Fruit fly (Drosophila melanogaster): ENCODE data around the gene fid.

fid gene

dm6 chr3R:25982734-25983133 lies 12.9 kb downstream of the fid start, which contains the start of gene Nf1 (continued):
- no peak for TF ChIP-seq CG3065 (GFP tag; optimal IDR thresholded peaks at IDR 0.05)
- TF ChIP-seq CG10209 (GFP tag; optimal IDR thresholded peaks at IDR 0.05), result no peak
- no peak for TF ChIP-seq eve (GFP tag; optimal IDR thresholded peaks at IDR 0.05)
- no peak for TF ChIP-seq CG3407 (GFP tag; optimal IDR thresholded peaks at IDR 0.05)
- TF ChIP-seq Xbp1 (GFP tag; optimal IDR thresholded peaks at IDR 0.05), result peak; percentile 17
- TF ChIP-seq CG8765 (GFP tag; IDR thresholded peaks at IDR 0.05), result no peak
- TF ChIP-seq CG16815 (GFP tag; optimal IDR thresholded peaks at IDR 0.05), result no peak
- TF ChIP-seq Awh (GFP tag; IDR thresholded peaks at IDR 0.05), result no peak
- TF ChIP-seq CG9932 (GFP tag; IDR thresholded peaks at IDR 0.05), result peak; percentile 46; the same call in 1 of the 2 replicates
- TF ChIP-seq ssp (GFP tag; IDR thresholded peaks at IDR 0.05), result no peak
- no peak for TF ChIP-seq CG14050 (GFP tag; IDR thresholded peaks at IDR 0.05)
- no peak for TF ChIP-seq Tbp (GFP tag; optimal IDR thresholded peaks at IDR 0.05)
- TF ChIP-seq pnt (GFP tag; optimal IDR thresholded peaks at IDR 0.05), result no peak
- peak; percentile 87 for TF ChIP-seq Bgb (GFP tag; IDR thresholded peaks at IDR 0.05; ENCODE audit: partially characterized antibody)
- TF ChIP-seq trh (GFP tag; optimal IDR thresholded peaks at IDR 0.05), result no peak
- no peak for TF ChIP-seq CG8944 (GFP tag; optimal IDR thresholded peaks at IDR 0.05)
- TF ChIP-seq CG14860 (GFP tag; IDR thresholded peaks at IDR 0.05; ENCODE audit: partially characterized antibody), result peak; percentile 69
- TF ChIP-seq sens-2 (GFP tag; IDR thresholded peaks at IDR 0.05), result no peak
- no peak for TF ChIP-seq Dfd (GFP tag; optimal IDR thresholded peaks at IDR 0.05)
- peak; percentile 89 for TF ChIP-seq amos (GFP tag; IDR thresholded peaks at IDR 0.05; ENCODE audit: partially characterized antibody)
- TF ChIP-seq CG16813 (GFP tag; IDR thresholded peaks at IDR 0.05; ENCODE audit: partially characterized antibody), result peak; percentile 83
- no peak for TF ChIP-seq CG12659 (GFP tag; optimal IDR thresholded peaks at IDR 0.05)
- no peak for TF ChIP-seq Meics (GFP tag; optimal IDR thresholded peaks at IDR 0.05)
- TF ChIP-seq PHDP (tag; optimal IDR thresholded peaks at IDR 0.05), result no peak
- TF ChIP-seq Ets65A (GFP tag), result no peak
- TF ChIP-seq CG11504 (tag; optimal IDR thresholded peaks at IDR 0.05), result no peak
- no peak for TF ChIP-seq D19B (GFP tag; optimal IDR thresholded peaks at IDR 0.05)
- no peak for TF ChIP-seq zfh1 (GFP tag; IDR thresholded peaks at IDR 0.05)
- no peak for TF ChIP-seq bowl (GFP tag; IDR thresholded peaks at IDR 0.05)
- no peak for TF ChIP-seq Dbx (GFP tag; IDR thresholded peaks at IDR 0.05)
- TF ChIP-seq CG2202 (tag; optimal IDR thresholded peaks at IDR 0.05), result no peak
- TF ChIP-seq ERR (GFP tag; optimal IDR thresholded peaks at IDR 0.05), result no peak
- no peak for TF ChIP-seq gro (GFP tag; optimal IDR thresholded peaks at IDR 0.05)
- no peak for TF ChIP-seq Gug (GFP tag; IDR thresholded peaks at IDR 0.05)
- TF ChIP-seq slou (GFP tag; optimal IDR thresholded peaks at IDR 0.05), result no peak
- TF ChIP-seq odd (GFP tag; optimal IDR thresholded peaks at IDR 0.05), result no peak
- peak; percentile 87 for TF ChIP-seq CG42726 (GFP tag; IDR thresholded peaks at IDR 0.05; ENCODE audit: partially characterized antibody)
- TF ChIP-seq esg (GFP tag; conservative IDR thresholded peaks at IDR 0.05), result no peak
- no peak for TF ChIP-seq CG15073 (GFP tag; optimal IDR thresholded peaks at IDR 0.05)
- peak; percentile 66 for TF ChIP-seq HLH4C (GFP tag; IDR thresholded peaks at IDR 0.05; ENCODE audit: partially characterized antibody)
- peak; percentile 84 for TF ChIP-seq stwl (tag; optimal IDR thresholded peaks at IDR 0.05)
- no peak for TF ChIP-seq grau (tag; optimal IDR thresholded peaks at IDR 0.05)
- TF ChIP-seq dmrt11E (tag; optimal IDR thresholded peaks at IDR 0.05), result no peak
- peak; percentile 74 for TF ChIP-seq inv (GFP tag; IDR thresholded peaks at IDR 0.05; ENCODE audit: partially characterized antibody)
- TF ChIP-seq CG12071 (GFP tag; optimal IDR thresholded peaks at IDR 0.05), result no peak
- TF ChIP-seq hb (GFP tag; IDR thresholded peaks at IDR 0.05; ENCODE audit: partially characterized antibody), result peak; percentile 41; the same call in 2 of the 3 replicates
- peak; percentile 77 for TF ChIP-seq CG6791 (GFP tag; IDR thresholded peaks at IDR 0.05; ENCODE audit: partially characterized antibody)
- no peak for TF ChIP-seq Rx (GFP tag; IDR thresholded peaks at IDR 0.05)
- TF ChIP-seq HLH3B (GFP tag; IDR thresholded peaks at IDR 0.05), result no peak
- no peak for TF ChIP-seq dimm (GFP tag; IDR thresholded peaks at IDR 0.05)
- TF ChIP-seq aop (GFP tag; IDR thresholded peaks at IDR 0.05), result no peak
- TF ChIP-seq Sox100B (GFP tag; optimal IDR thresholded peaks at IDR 0.05), result no peak
